Worm (Caenorhabditis elegans) whole organism, L1 larva: ENCODE measurements around the gene dnc-3.
"Not testable (repeated sequence)": the region's sequence is repeated elsewhere in the genome, so short reads cannot be mapped to it uniquely, and the experiment has no call there.

ENCODE experiments used
- ets-5 ChIP-seq: fragments of 200-800 bp; sonication (Bioruptor generic); IDR thresholded peaks from 2 replicates; pipeline ENCODE4 v1.3.6; 2022; ENCODE audit warnings: missing genetic modification characterization, missing compliant biosample characterization
- fkh-4 ChIP-seq: sonication (generic microtip); optimal IDR thresholded peaks from 2 replicates; lab custom pipeline; 2016; ENCODE audit warnings: missing compliant biosample characterization, missing genetic modification characterization, borderline replicate concordance
- isw-1 ChIP-seq: fragments of 200-800 bp; sonication (Bioruptor generic); IDR thresholded peaks from 2 replicates; pipeline ENCODE4 v1.3.6; 2022; ENCODE audit warnings: missing genetic modification characterization, missing compliant biosample characterization
- lir-3 ChIP-seq: sonication (generic microtip); optimal IDR thresholded peaks from 2 replicates; lab custom pipeline; 2016; ENCODE audit warnings: mild to moderate bottlenecking, missing genetic modification characterization, moderate library complexity, missing compliant biosample characterization; ENCODE audit not compliant: poor library complexity
- lsy-2 ChIP-seq, 2 experiments: fragments of 150-350 bp; optimal IDR thresholded peaks; 2 replicates each; lab custom pipeline; 2014; ENCODE audit warnings: missing biosample characterization in 2 of 2, missing genetic modification characterization in 2 of 2
- mdl-1 ChIP-seq, 2 experiments: fragments of 150-350 bp; optimal IDR thresholded peaks; 2 replicates each; lab custom pipeline; 2014 to 2017; ENCODE audit warnings: missing biosample characterization in 2 of 2, missing genetic modification characterization in 2 of 2, inconsistent platforms in 1 of 2
- nhr-237 ChIP-seq: fragments of 150-350 bp; optimal IDR thresholded peaks from 2 replicates; lab custom pipeline; 2014; ENCODE audit warnings: missing biosample characterization, missing genetic modification characterization
- nhr-28 ChIP-seq: fragments of 150-350 bp; optimal IDR thresholded peaks from 2 replicates; lab custom pipeline; 2014; ENCODE audit warnings: missing biosample characterization, missing genetic modification characterization
- nhr-76 ChIP-seq: sonication (generic microtip); optimal IDR thresholded peaks from 2 replicates; lab custom pipeline; 2017; ENCODE audit warnings: missing biosample characterization, missing genetic modification characterization
- pqm-1 ChIP-seq: sonication (generic microtip); optimal IDR thresholded peaks from 3 replicates; lab custom pipeline; 2017; ENCODE audit warnings: missing biosample characterization, missing genetic modification characterization
- unc-86 ChIP-seq: sonication (generic microtip); optimal IDR thresholded peaks from 2 replicates; lab custom pipeline; 2016; ENCODE audit warnings: missing genetic modification characterization, missing compliant biosample characterization

- TF ChIP-seq unc-86 (tag; lab: Kevin White, UChicago) (peak; percentile 57), lsy-2 (tag; optimal IDR thresholded peaks at IDR 0.05; lab: Kevin White, UChicago) (peak; percentile 94 to 97), nhr-237 (tag; lab: Kevin White, UChicago) (peak; percentile 34), lir-3 (peak; percentile 76), fkh-4 (tag; lab: Kevin White, UChicago) (peak; percentile 18), mdl-1 (tag; optimal IDR thresholded peaks at IDR 0.05; lab: Kevin White, UChicago) (peak in 1 of 2 experiments; percentile 27), isw-1 (GFP tag; lab: Robert Waterston, UW) (peak; percentile 81)
- TF ChIP-seq nhr-76 (tag; lab: Kevin White, UChicago); nhr-28 (tag; lab: Kevin White, UChicago); ets-5; pqm-1 (tag; lab: Kevin White, UChicago): not testable (repeated sequence)
These were observed 30.0 kb upstream of the dnc-3 start for ce11 chrII:3523547-3523946.
